Worm (Caenorhabditis elegans): ENCODE results near the gene F42A9.11.
A peak's percentile ranks its signal among the peaks of the same experiment; 100 is the strongest.

F42A9.11 gene

ce11 chrIV:8608934-8609333 is 18.5 kb upstream of the F42A9.11 start, which contains the start of gene F42A9.6:
TSS of gene F42A9.6 (plus strand) at chrIV:8609234.
- TF ChIP-seq irx-1 (tag; optimal IDR thresholded peaks at IDR 0.05) (no peak), nhr-20 (tag; optimal IDR thresholded peaks at IDR 0.05) (no peak), vab-15 (tag; optimal IDR thresholded peaks at IDR 0.05) (no peak), ztf-11 (tag; optimal IDR thresholded peaks at IDR 0.05) (no peak), tbx-2 (tag; optimal IDR thresholded peaks at IDR 0.05) (no peak), ceh-90 (tag; optimal IDR thresholded peaks at IDR 0.05) (no peak), C16A3.4 (tag; optimal IDR thresholded peaks at IDR 0.05) (no peak), C34B4.2 (tag; optimal IDR thresholded peaks at IDR 0.05) (no peak), ama-1 (optimal IDR thresholded peaks at IDR 0.05) (no peak), ztf-4 (tag; optimal IDR thresholded peaks at IDR 0.05) (no peak), lir-3 (tag; optimal IDR thresholded peaks at IDR 0.05; ENCODE audit: poor library complexity) (no peak), efl-1 (optimal IDR thresholded peaks at IDR 0.05) (no peak), efl-1 (GFP tag; optimal IDR thresholded peaks at IDR 0.05 in 1 of 2) (no peak), zag-1 (tag; optimal IDR thresholded peaks at IDR 0.05) (no peak), unc-62 (GFP tag; optimal IDR thresholded peaks at IDR 0.05) (no peak), lin-13 (GFP tag; optimal IDR thresholded peaks at IDR 0.05) (no peak), egl-27 (tag; optimal IDR thresholded peaks at IDR 0.05) (no peak), lin-15B (tag; optimal IDR thresholded peaks at IDR 0.05) (no peak), skn-1 (tag; optimal IDR thresholded peaks at IDR 0.05) (no peak)

ce11 chrIV:8611886-8612542 is 15.4 kb upstream of the F42A9.11 start, which contains the start of the genes F42A9.17 and cyp-33E2:
TSS of gene F42A9.17 (minus strand) at chrIV:8611936.
TSS of gene cyp-33E2 (plus strand) at chrIV:8612334.
- TF ChIP-seq lin-14 (GFP tag; optimal IDR thresholded peaks at IDR 0.05) (peak; percentile 64), elt-2 (tag; optimal IDR thresholded peaks at IDR 0.05) (peak; percentile 60), ceh-82 (tag; optimal IDR thresholded peaks at IDR 0.05) (no peak)

- no peak for TF ChIP-seq C34B4.2 (tag; optimal IDR thresholded peaks at IDR 0.05)
- no peak for TF ChIP-seq pax-3 (tag; optimal IDR thresholded peaks at IDR 0.05)
- TF ChIP-seq unc-98 (GFP tag; IDR thresholded peaks at IDR 0.05): no peak
- no peak for TF ChIP-seq lin-35 (GFP tag; optimal IDR thresholded peaks at IDR 0.05)
- TF ChIP-seq xbp-1 (tag; optimal IDR thresholded peaks at IDR 0.05): no peak
- no peak for TF ChIP-seq efl-1 (optimal IDR thresholded peaks at IDR 0.05)
- TF ChIP-seq efl-1 (GFP tag; optimal IDR thresholded peaks at IDR 0.05 in 1 of 2): peak in 1 of 2 experiments; percentile 11
- peak; percentile 24 for TF ChIP-seq lin-14 (GFP tag; optimal IDR thresholded peaks at IDR 0.05)
- no peak for TF ChIP-seq snu-23 (GFP tag; optimal IDR thresholded peaks at IDR 0.05)
- no peak for TF ChIP-seq sptf-1 (tag; optimal IDR thresholded peaks at IDR 0.05)
- no peak for TF ChIP-seq nhr-47 (tag; optimal IDR thresholded peaks at IDR 0.05)
These were observed 12.8 kb upstream of the F42A9.11 start, which contains the start of gene cyp-33E3 for ce11 chrIV:8614680-8615079. TSS of gene cyp-33E3 (plus strand) at chrIV:8614995.

ce11 chrIV:8615314-8615713 is 12.1 kb upstream of the F42A9.11 start:
- TF ChIP-seq unc-130 (tag; optimal IDR thresholded peaks at IDR 0.05) (no peak), jun-1 (tag; optimal IDR thresholded peaks at IDR 0.05) (no peak), rnt-1 (tag; optimal IDR thresholded peaks at IDR 0.05) (no peak), pqm-1 (tag; optimal IDR thresholded peaks at IDR 0.05) (no peak), ces-1 (GFP tag; optimal IDR thresholded peaks at IDR 0.05) (no peak)

- no peak for TF ChIP-seq sox-4 (tag; optimal IDR thresholded peaks at IDR 0.05)
- TF ChIP-seq fkh-8 (tag; optimal IDR thresholded peaks at IDR 0.05): no peak
- TF ChIP-seq nhr-19 (GFP tag; conservative IDR thresholded peaks at IDR 0.05): no peak
- TF ChIP-seq dsc-1 (tag; optimal IDR thresholded peaks at IDR 0.05): no peak
- no peak for TF ChIP-seq hpl-2 (GFP tag; optimal IDR thresholded peaks at IDR 0.05)
- no peak for TF ChIP-seq nhr-90 (tag; optimal IDR thresholded peaks at IDR 0.05; ENCODE audit: poor library complexity)
- TF ChIP-seq pqm-1 (tag; optimal IDR thresholded peaks at IDR 0.05): no peak
- TF ChIP-seq unc-130 (tag; optimal IDR thresholded peaks at IDR 0.05): no peak
- TF ChIP-seq nhr-20 (tag; optimal IDR thresholded peaks at IDR 0.05): no peak
- no peak for TF ChIP-seq ceh-82 (tag; optimal IDR thresholded peaks at IDR 0.05)
- no peak for TF ChIP-seq tlp-1 (tag; optimal IDR thresholded peaks at IDR 0.05)
- no peak for TF ChIP-seq isw-1 (GFP tag; IDR thresholded peaks at IDR 0.05)
- no peak for TF ChIP-seq elt-2 (tag; optimal IDR thresholded peaks at IDR 0.05)
- TF ChIP-seq unc-30 (tag; optimal IDR thresholded peaks at IDR 0.05): no peak
- no peak for TF ChIP-seq lin-13 (GFP tag; optimal IDR thresholded peaks at IDR 0.05)
These were observed 10.4 kb upstream of the F42A9.11 start, which contains the start of the genes F42A9.7 and F42A9.3 for ce11 chrIV:8617047-8617446. TSS of gene F42A9.7 (minus strand) at chrIV:8617147. TSS of gene F42A9.3 (plus strand) at chrIV:8617260.
